Worm (Caenorhabditis elegans) whole organism, young adult: ENCODE measurements around the gene F36A4.5.

Experiments used
- B0336.3 ChIP-seq: fragments of 200-800 bp; sonication (Bioruptor generic); IDR thresholded peaks from 2 replicates; pipeline ENCODE4 v1.3.6; 2022; ENCODE audit warnings: missing genetic modification characterization, missing compliant biosample characterization
- F10E7.11 ChIP-seq: sonication (generic microtip); optimal IDR thresholded peaks from 2 replicates; lab custom pipeline; 2017; ENCODE audit warnings: mild to moderate bottlenecking, missing genetic modification characterization, moderate library complexity, missing compliant biosample characterization
- F37B4.10 ChIP-seq: fragments of 200-800 bp; sonication (Bioruptor generic); IDR thresholded peaks from 2 replicates; pipeline ENCODE4 v1.3.6; 2022; ENCODE audit warnings: missing genetic modification characterization, missing compliant biosample characterization
- F57C9.4 ChIP-seq: sonication (generic microtip); optimal IDR thresholded peaks from 2 replicates; lab custom pipeline; 2017; ENCODE audit warnings: mild to moderate bottlenecking, missing genetic modification characterization, missing compliant biosample characterization
- K11D2.4 ChIP-seq: fragments of 200-800 bp; sonication (Bioruptor generic); IDR thresholded peaks from 2 replicates; pipeline ENCODE4 v1.3.6; 2022; ENCODE audit warnings: missing genetic modification reagents, missing genetic modification characterization, missing compliant biosample characterization
- Y79H2A.3 ChIP-seq: fragments of 200-800 bp; sonication (Bioruptor generic); conservative IDR thresholded peaks from 2 replicates; pipeline ENCODE4 v1.3.6; 2022; ENCODE audit warnings: missing genetic modification reagents, missing genetic modification characterization, missing compliant biosample characterization
- akir-1 ChIP-seq: fragments of 200-800 bp; sonication (Bioruptor generic); optimal IDR thresholded peaks from 2 replicates; lab custom pipeline; 2018; ENCODE audit warnings: mild to moderate bottlenecking, missing genetic modification characterization, moderate library complexity, missing compliant biosample characterization
- ama-1 ChIP-seq, 3 experiments: fragments of 150-350 bp in 1 of 3; sonication (generic microtip) in 2 of 3; optimal IDR thresholded peaks; 2 replicates each; lab custom pipeline; 2014 to 2018; ENCODE audit warnings: missing biosample characterization in 2 of 3, missing genetic modification characterization in 2 of 3, missing genetic modification reagents in 2 of 3
- aptf-2 ChIP-seq: fragments of 200-800 bp; sonication (Bioruptor generic); conservative IDR thresholded peaks from 2 replicates; pipeline ENCODE4 v1.3.6; 2022; ENCODE audit warnings: missing genetic modification reagents, missing genetic modification characterization, missing compliant biosample characterization
- aptf-3 ChIP-seq: fragments of 200-800 bp; sonication (Bioruptor generic); IDR thresholded peaks from 2 replicates; pipeline ENCODE4 v1.3.6; 2022; ENCODE audit warnings: missing genetic modification characterization, missing compliant biosample characterization
- athp-1 ChIP-seq: sonication (generic microtip); optimal IDR thresholded peaks from 2 replicates; lab custom pipeline; 2017; ENCODE audit warnings: mild to moderate bottlenecking, missing genetic modification characterization, missing compliant biosample characterization
- attf-6 ChIP-seq: fragments of 200-800 bp; sonication (Bioruptor generic); IDR thresholded peaks from 2 replicates; pipeline ENCODE4 v1.3.6; 2022; ENCODE audit warnings: missing genetic modification reagents, missing genetic modification characterization, missing compliant biosample characterization
- bed-2 ChIP-seq: fragments of 200-800 bp; sonication (Bioruptor generic); IDR thresholded peaks from 2 replicates; pipeline ENCODE4 v1.3.6; 2022; ENCODE audit warnings: missing genetic modification reagents, missing genetic modification characterization, missing compliant biosample characterization
- cebp-1 ChIP-seq, 2 experiments: fragments of 200-800 bp in 1 of 2; sonication (Bioruptor generic) in 1 of 2; sonication (generic microtip) in 1 of 2; IDR thresholded peaks in 1 of 2; optimal IDR thresholded peaks in 1 of 2; 2 replicates each; pipeline versions ENCODE4 v1.3.6 to Lab custom; 2017 to 2022; ENCODE audit warnings: missing compliant biosample characterization in 2 of 2, missing genetic modification characterization in 2 of 2, mild to moderate bottlenecking in 1 of 2, missing genetic modification reagents in 1 of 2, moderate library complexity in 1 of 2
- cebp-2 ChIP-seq: fragments of 200-800 bp; sonication (Bioruptor generic); IDR thresholded peaks from 2 replicates; pipeline ENCODE4 v1.3.6; 2022; ENCODE audit warnings: missing genetic modification characterization, missing compliant biosample characterization
- ceh-100 ChIP-seq: fragments of 200-800 bp; sonication (Bioruptor generic); IDR thresholded peaks from 2 replicates; pipeline ENCODE4 v1.3.6; 2022; ENCODE audit warnings: missing genetic modification reagents, missing genetic modification characterization, missing compliant biosample characterization
- ceh-27 ChIP-seq: fragments of 200-800 bp; sonication (Bioruptor generic); optimal IDR thresholded peaks from 2 replicates; lab custom pipeline; 2018; ENCODE audit warnings: mild to moderate bottlenecking, missing genetic modification characterization, moderate library complexity, missing compliant biosample characterization
- ceh-58 ChIP-seq: fragments of 200-800 bp; sonication (Bioruptor generic); IDR thresholded peaks from 2 replicates; pipeline ENCODE4 v1.3.6; 2022; ENCODE audit warnings: missing genetic modification characterization, missing compliant biosample characterization
- ceh-79 ChIP-seq: sonication (generic microtip); optimal IDR thresholded peaks from 2 replicates; lab custom pipeline; 2017; ENCODE audit warnings: mild to moderate bottlenecking, missing genetic modification characterization, missing compliant biosample characterization
- die-1 ChIP-seq: sonication (generic microtip); optimal IDR thresholded peaks from 2 replicates; lab custom pipeline; 2016; ENCODE audit warnings: missing genotype, mild to moderate bottlenecking, missing genetic modification characterization, missing compliant biosample characterization
- dox-1 ChIP-seq: fragments of 200-800 bp; sonication (Bioruptor generic); IDR thresholded peaks from 2 replicates; pipeline ENCODE4 v1.3.6; 2022; ENCODE audit warnings: missing genetic modification reagents, missing genetic modification characterization, missing compliant biosample characterization
- egl-44 ChIP-seq: fragments of 200-800 bp; sonication (Bioruptor generic); IDR thresholded peaks from 2 replicates; pipeline ENCODE4 v1.3.6; 2022; ENCODE audit warnings: missing genetic modification reagents, missing genetic modification characterization, missing compliant biosample characterization
- egrh-3 ChIP-seq: fragments of 200-800 bp; sonication (Bioruptor generic); IDR thresholded peaks from 2 replicates; pipeline ENCODE4 v1.3.6; 2022; ENCODE audit warnings: missing genetic modification reagents, missing genetic modification characterization, missing compliant biosample characterization
- gei-17 ChIP-seq: fragments of 200-800 bp; sonication (Bioruptor generic); optimal IDR thresholded peaks from 2 replicates; lab custom pipeline; 2018; ENCODE audit warnings: mild to moderate bottlenecking, missing genetic modification characterization, missing compliant biosample characterization
- hmg-20 ChIP-seq: fragments of 200-800 bp; sonication (Bioruptor generic); IDR thresholded peaks from 2 replicates; pipeline ENCODE4 v1.3.6; 2022; ENCODE audit warnings: missing genetic modification reagents, missing genetic modification characterization, missing compliant biosample characterization
- let-607 ChIP-seq, 2 experiments: fragments of 200-800 bp in 1 of 2; sonication (Bioruptor generic) in 1 of 2; sonication (generic microtip) in 1 of 2; optimal IDR thresholded peaks; 2 replicates each; lab custom pipeline; 2016 to 2018; ENCODE audit warnings: mild to moderate bottlenecking in 2 of 2, missing compliant biosample characterization in 2 of 2, missing genetic modification characterization in 2 of 2, moderate library complexity in 2 of 2, missing genotype in 1 of 2
- lin-26 ChIP-seq: fragments of 200-800 bp; sonication (Bioruptor generic); IDR thresholded peaks from 2 replicates; pipeline ENCODE4 v1.3.6; 2022; ENCODE audit warnings: missing genetic modification reagents, missing genetic modification characterization, missing compliant biosample characterization
- lin-35 ChIP-seq, 3 experiments: fragments of 150-350 bp in 2 of 3; sonication (generic microtip) in 1 of 3; optimal IDR thresholded peaks; 2 replicates each; lab custom pipeline; 2014 to 2018; ENCODE audit warnings: missing biosample characterization in 3 of 3, missing genetic modification characterization in 3 of 3, missing genetic modification reagents in 3 of 3
- mxl-1 ChIP-seq: sonication (generic microtip); optimal IDR thresholded peaks from 2 replicates; lab custom pipeline; 2016; ENCODE audit warnings: missing genetic modification characterization, missing compliant biosample characterization
- nfyb-1 ChIP-seq: fragments of 200-800 bp; sonication (Bioruptor generic); IDR thresholded peaks from 2 replicates; pipeline ENCODE4 v1.3.6; 2022; ENCODE audit warnings: missing genetic modification reagents, missing genetic modification characterization, missing compliant biosample characterization
- nhr-179 ChIP-seq: sonication (generic microtip); optimal IDR thresholded peaks from 2 replicates; lab custom pipeline; 2016; ENCODE audit warnings: mild to moderate bottlenecking, missing genetic modification characterization, missing compliant biosample characterization
- nhr-27 ChIP-seq: fragments of 200-800 bp; sonication (Bioruptor generic); optimal IDR thresholded peaks from 2 replicates; lab custom pipeline; 2018; ENCODE audit warnings: mild to moderate bottlenecking, missing genetic modification characterization, moderate library complexity, missing compliant biosample characterization
- repo-1 ChIP-seq: sonication (generic microtip); optimal IDR thresholded peaks from 2 replicates; lab custom pipeline; 2017; ENCODE audit warnings: mild to moderate bottlenecking, missing genetic modification characterization, missing compliant biosample characterization
- sdz-38 ChIP-seq: sonication (generic microtip); optimal IDR thresholded peaks from 2 replicates; lab custom pipeline; 2016; ENCODE audit warnings: missing genotype, missing genetic modification characterization, missing compliant biosample characterization
- somi-1 ChIP-seq: fragments of 200-800 bp; sonication (Bioruptor generic); optimal IDR thresholded peaks from 2 replicates; lab custom pipeline; 2018; ENCODE audit warnings: mild to moderate bottlenecking, missing genetic modification characterization, missing compliant biosample characterization
- zfh-2 ChIP-seq: fragments of 200-800 bp; sonication (Bioruptor generic); conservative IDR thresholded peaks from 2 replicates; pipeline ENCODE4 v1.3.6; 2022; ENCODE audit warnings: missing genetic modification reagents, missing genetic modification characterization, missing compliant biosample characterization
- ztf-25 ChIP-seq: fragments of 200-800 bp; sonication (Bioruptor generic); IDR thresholded peaks from 2 replicates; pipeline ENCODE4 v1.3.6; 2022; ENCODE audit warnings: missing genetic modification reagents, missing genetic modification characterization, missing compliant biosample characterization
- ztf-3 ChIP-seq: fragments of 200-800 bp; sonication (Bioruptor generic); optimal IDR thresholded peaks from 2 replicates; lab custom pipeline; 2018; ENCODE audit warnings: mild to moderate bottlenecking, missing genetic modification characterization, missing compliant biosample characterization
- ztf-6 ChIP-seq: fragments of 200-800 bp; sonication (Bioruptor generic); IDR thresholded peaks from 2 replicates; pipeline ENCODE4 v1.3.6; 2022; ENCODE audit warnings: missing genetic modification reagents, missing genetic modification characterization, missing compliant biosample characterization

Gene F36A4.5

ce11 chrIV:4235315-4236024 lies 29.9 kb upstream of the F36A4.5 start, which contains the start of the genes zipt-2.2 and dpy-13:
TSS of gene zipt-2.2 (minus strand) at chrIV:4235365.
TSS of gene dpy-13 (plus strand) at chrIV:4235614.
- TF ChIP-seq lin-26 (GFP tag; lab: Robert Waterston, UW) (0 out of 2 replicates have a peak, but pooled peaks have one; percentile 18), sdz-38 (no peak), F57C9.4 (tag; lab: Kevin White, UChicago) (no peak)
- TF ChIP-seq, all 124 proteins: peak for 1

- TF ChIP-seq Y79H2A.3 (no peak), hmg-20 (GFP tag; lab: Robert Waterston, UW) (no peak), let-607 (tag; optimal IDR thresholded peaks at IDR 0.05; lab: Kevin White, UChicago) (no peak), ceh-79 (no peak), die-1 (tag; lab: Kevin White, UChicago) (no peak), aptf-3 (GFP tag; lab: Robert Waterston, UW) (no peak), somi-1 (GFP tag; lab: Kevin White, UChicago) (no peak), dox-1 (0 out of 2 replicates have a peak, but pooled peaks have one; percentile 37), repo-1 (tag; lab: Kevin White, UChicago) (no peak), egrh-3 (peak; percentile 91), K11D2.4 (no peak), F10E7.11 (tag; lab: Kevin White, UChicago) (no peak), ztf-3 (no peak), athp-1 (tag; lab: Kevin White, UChicago) (no peak), attf-6 (no peak), ceh-58 (0 out of 2 replicates have a peak, but pooled peaks have one; percentile 24), mxl-1 (tag; lab: Kevin White, UChicago) (no peak), akir-1 (GFP tag; lab: Kevin White, UChicago) (no peak), egl-44 (no peak), ztf-6 (no peak), ceh-27 (GFP tag; lab: Kevin White, UChicago) (no peak), cebp-2 (no peak), nfyb-1 (no peak), nhr-27 (tag; lab: Kevin White, UChicago) (no peak), lin-35 (GFP tag; optimal IDR thresholded peaks at IDR 0.05; lab: Kevin White, UChicago) (no peak), cebp-1 (GFP tag; IDR thresholded peaks at IDR 0.05; lab: Robert Waterston, UW) (no peak), cebp-1 (tag; optimal IDR thresholded peaks at IDR 0.05; lab: Kevin White, UChicago) (no peak), ztf-25 (no peak), nhr-179 (no peak), F37B4.10 (no peak), ceh-100 (GFP tag; lab: Robert Waterston, UW) (no peak), zfh-2 (GFP tag; lab: Robert Waterston, UW) (peak; percentile 86), gei-17 (no peak), ama-1 (optimal IDR thresholded peaks at IDR 0.05; lab: Kevin White, UChicago) (no peak), ama-1 (GFP tag; optimal IDR thresholded peaks at IDR 0.05; lab: Kevin White, UChicago) (no peak), B0336.3 (GFP tag; lab: Robert Waterston, UW) (no peak), bed-2 (no peak), aptf-2 (no peak)
Observed at ce11 chrIV:4236025-4236407, 29.3 kb upstream of the F36A4.5 start.
